Worm (Caenorhabditis elegans) whole organism, late embryonic: Measurements from ENCODE around the gene C01G5.25.

Experiments used
- F13H6.1 ChIP-seq: sonication (generic microtip); optimal IDR thresholded peaks from 2 replicates; lab custom pipeline; 2016; ENCODE audit warnings: missing genetic modification characterization, missing compliant biosample characterization
- ceh-19 ChIP-seq: fragments of 200-800 bp; sonication (Bioruptor generic); optimal IDR thresholded peaks from 2 replicates; lab custom pipeline; 2018; ENCODE audit warnings: mild to moderate bottlenecking, missing genetic modification characterization, missing compliant biosample characterization
- ceh-34 ChIP-seq: sonication (generic microtip); optimal IDR thresholded peaks from 2 replicates; lab custom pipeline; 2016; ENCODE audit warnings: mild to moderate bottlenecking, missing genetic modification characterization, missing compliant biosample characterization
- ceh-45 ChIP-seq: fragments of 200-800 bp; sonication (Bioruptor generic); IDR thresholded peaks from 2 replicates; pipeline ENCODE4 v1.3.6; 2022; ENCODE audit warnings: missing genetic modification reagents, missing genetic modification characterization, missing compliant biosample characterization
- ets-4 ChIP-seq: sonication (generic microtip); optimal IDR thresholded peaks from 2 replicates; lab custom pipeline; 2016; ENCODE audit warnings: missing genetic modification characterization, missing compliant biosample characterization
- nhr-11 ChIP-seq: fragments of 150-350 bp; optimal IDR thresholded peaks from 2 replicates; lab custom pipeline; 2014; ENCODE audit warnings: missing biosample characterization, missing genetic modification characterization
- pat-9 ChIP-seq: fragments of 200-800 bp; sonication (Bioruptor generic); optimal IDR thresholded peaks from 2 replicates; lab custom pipeline; 2018; ENCODE audit warnings: mild to moderate bottlenecking, missing genetic modification characterization, moderate library complexity, missing compliant biosample characterization
- rnt-1 ChIP-seq: sonication (generic microtip); optimal IDR thresholded peaks from 2 replicates; lab custom pipeline; 2016; ENCODE audit warnings: missing genetic modification characterization, missing compliant biosample characterization
- sox-2 ChIP-seq: fragments of 200-800 bp; sonication (Bioruptor generic); IDR thresholded peaks from 2 replicates; pipeline ENCODE4 v1.3.6; 2022; ENCODE audit warnings: missing genetic modification reagents, missing genetic modification characterization, missing compliant biosample characterization
- sox-4 ChIP-seq: sonication (generic microtip); optimal IDR thresholded peaks from 2 replicates; lab custom pipeline; 2017; ENCODE audit warnings: mild to moderate bottlenecking, missing genetic modification characterization, inconsistent platforms, missing compliant biosample characterization

DNA sequence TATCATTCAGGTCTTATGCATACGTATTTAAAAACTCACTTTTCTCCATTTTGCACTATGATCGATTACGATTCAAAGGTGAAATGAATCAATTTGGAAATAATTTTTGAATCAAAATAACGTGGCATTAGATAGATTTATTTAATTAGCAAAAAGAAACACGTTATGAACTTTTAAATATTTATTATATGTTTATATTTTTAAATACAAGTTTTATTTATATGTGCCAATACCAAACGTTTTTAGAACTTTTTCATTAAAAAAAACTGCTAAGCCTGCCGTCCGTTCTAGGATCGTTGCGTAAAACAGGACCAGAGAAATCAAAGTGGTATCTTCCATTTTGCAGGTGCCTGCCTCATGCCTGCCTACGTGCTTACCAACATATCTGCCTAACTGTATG, 55.8 kb downstream of the C01G5.25 start, which contains the start of gene F38A5.6:
- TF ChIP-seq ceh-34 (tag; lab: Kevin White, UChicago): no peak
- no peak for TF ChIP-seq nhr-11
- TF ChIP-seq sox-2: no peak
- TF ChIP-seq pat-9 (tag; lab: Kevin White, UChicago): no peak
- no peak for TF ChIP-seq sox-4 (tag; lab: Kevin White, UChicago)
- TF ChIP-seq F13H6.1 (tag; lab: Kevin White, UChicago): no peak
- TF ChIP-seq ceh-45: no peak
- no peak for TF ChIP-seq ceh-19
- no peak for TF ChIP-seq rnt-1
- TF ChIP-seq ets-4 (tag; lab: Kevin White, UChicago): no peak
